Worm (Caenorhabditis elegans) whole organism, L1 larva: ENCODE results near the gene B0280.11.

Experiments
- C16A3.4 ChIP-seq: fragments of 150-350 bp; optimal IDR thresholded peaks from 2 replicates; lab custom pipeline; 2014; ENCODE audit warnings: missing biosample characterization, missing genetic modification characterization
- aha-1 ChIP-seq: fragments of 150-350 bp; optimal IDR thresholded peaks from 2 replicates; lab custom pipeline; 2014; ENCODE audit warnings: missing biosample characterization, missing genetic modification characterization
- aly-2 ChIP-seq: fragments of 150-350 bp; optimal IDR thresholded peaks from 2 replicates; lab custom pipeline; 2014; ENCODE audit warnings: missing biosample characterization, missing genetic modification characterization
- ceh-63 ChIP-seq: fragments of 200-800 bp; sonication (Bioruptor generic); optimal IDR thresholded peaks from 2 replicates; lab custom pipeline; 2018; ENCODE audit warnings: mild to moderate bottlenecking, missing genetic modification characterization, missing compliant biosample characterization
- ceh-82 ChIP-seq, 3 experiments: fragments of 150-350 bp in 1 of 3; sonication (generic microtip) in 2 of 3; optimal IDR thresholded peaks; 2 replicates each; lab custom pipeline; 2014 to 2017; ENCODE audit warnings: missing biosample characterization in 3 of 3, missing genetic modification characterization in 3 of 3
- ceh-88 ChIP-seq: fragments of 200-800 bp; sonication (Bioruptor generic); IDR thresholded peaks from 2 replicates; pipeline ENCODE4 v1.3.6; 2022; ENCODE audit warnings: missing genetic modification characterization, missing compliant biosample characterization
- ceh-90 ChIP-seq: sonication (generic microtip); optimal IDR thresholded peaks from 2 replicates; lab custom pipeline; 2016; ENCODE audit warnings: missing genetic modification characterization, missing compliant biosample characterization
- efl-1 ChIP-seq, 4 experiments: fragments of 150-350 bp; optimal IDR thresholded peaks in 3 of 4; peaks in 1 of 4; 1 replicate in 1 of 4; 2 replicates in 3 of 4; lab custom pipeline; 2014; ENCODE audit warnings: missing biosample characterization in 2 of 4, missing genetic modification characterization in 2 of 4, missing genetic modification reagents in 2 of 4
- egl-27 ChIP-seq, 2 experiments: fragments of 150-350 bp in 1 of 2; sonication (generic microtip); optimal IDR thresholded peaks; 3 replicates each; lab custom pipeline; 2017 to 2018; ENCODE audit warnings: missing biosample characterization in 2 of 2, missing genetic modification characterization in 2 of 2, missing genetic modification reagents in 2 of 2
- elt-3 ChIP-seq, 6 experiments: fragments of 150-350 bp in 1 of 6; sonication (generic microtip); optimal IDR thresholded peaks; 2 replicates each; lab custom pipeline; 2017 to 2018; ENCODE audit warnings: missing biosample characterization in 6 of 6, missing genetic modification characterization in 6 of 6, inconsistent platforms in 1 of 6
- ets-5 ChIP-seq: fragments of 200-800 bp; sonication (Bioruptor generic); IDR thresholded peaks from 2 replicates; pipeline ENCODE4 v1.3.6; 2022; ENCODE audit warnings: missing genetic modification characterization, missing compliant biosample characterization
- fkh-8 ChIP-seq: sonication (generic microtip); optimal IDR thresholded peaks from 2 replicates; lab custom pipeline; 2016; ENCODE audit warnings: mild to moderate bottlenecking, missing genetic modification characterization, missing compliant biosample characterization
- hlh-17 ChIP-seq: fragments of 200-800 bp; sonication (Bioruptor generic); optimal IDR thresholded peaks from 2 replicates; lab custom pipeline; 2018; ENCODE audit warnings: missing genetic modification characterization, mild to moderate bottlenecking, missing compliant biosample characterization, moderate library complexity, borderline replicate concordance
- hlh-4 ChIP-seq: sonication (generic microtip); optimal IDR thresholded peaks from 2 replicates; lab custom pipeline; 2016; ENCODE audit warnings: mild to moderate bottlenecking, missing genetic modification characterization, missing compliant biosample characterization
- isw-1 ChIP-seq: fragments of 200-800 bp; sonication (Bioruptor generic); IDR thresholded peaks from 2 replicates; pipeline ENCODE4 v1.3.6; 2022; ENCODE audit warnings: missing genetic modification characterization, missing compliant biosample characterization
- lin-15B ChIP-seq: fragments of 150-350 bp; sonication (generic microtip); optimal IDR thresholded peaks from 3 replicates; lab custom pipeline; 2014; ENCODE audit warnings: missing biosample characterization, missing genetic modification characterization
- lin-35 ChIP-seq, 2 experiments: fragments of 150-350 bp; optimal IDR thresholded peaks; 2 replicates each; lab custom pipeline; 2014; ENCODE audit warnings: missing biosample characterization in 2 of 2, missing genetic modification characterization in 2 of 2, missing genetic modification reagents in 2 of 2
- lin-39 ChIP-seq: fragments of 150-350 bp; optimal IDR thresholded peaks from 2 replicates; lab custom pipeline; 2014; ENCODE audit warnings: missing biosample characterization, missing genetic modification reagents, missing genetic modification characterization
- lsy-2 ChIP-seq, 2 experiments: fragments of 150-350 bp; optimal IDR thresholded peaks; 2 replicates each; lab custom pipeline; 2014; ENCODE audit warnings: missing biosample characterization in 2 of 2, missing genetic modification characterization in 2 of 2
- mab-9 ChIP-seq: fragments of 200-800 bp; sonication (Bioruptor generic); IDR thresholded peaks from 2 replicates; pipeline ENCODE4 v1.3.6; 2022; ENCODE audit warnings: missing genetic modification reagents, missing genetic modification characterization, missing compliant biosample characterization
- mef-2 ChIP-seq: fragments of 150-350 bp; optimal IDR thresholded peaks from 2 replicates; lab custom pipeline; 2014; ENCODE audit warnings: missing biosample characterization, missing genetic modification characterization
- nhr-12 ChIP-seq: sonication (generic microtip); optimal IDR thresholded peaks from 2 replicates; lab custom pipeline; 2017; ENCODE audit warnings: missing biosample characterization, missing genetic modification characterization
- nhr-19 ChIP-seq: fragments of 200-800 bp; sonication (Bioruptor generic); conservative IDR thresholded peaks from 2 replicates; pipeline ENCODE4 v1.3.6; 2022; ENCODE audit warnings: missing genetic modification characterization, missing compliant biosample characterization
- nhr-20 ChIP-seq: sonication (generic microtip); optimal IDR thresholded peaks from 2 replicates; lab custom pipeline; 2016; ENCODE audit warnings: mild to moderate bottlenecking, missing genetic modification characterization, missing compliant biosample characterization
- nhr-28 ChIP-seq: fragments of 150-350 bp; optimal IDR thresholded peaks from 2 replicates; lab custom pipeline; 2014; ENCODE audit warnings: missing biosample characterization, missing genetic modification characterization
- nhr-76 ChIP-seq: sonication (generic microtip); optimal IDR thresholded peaks from 2 replicates; lab custom pipeline; 2017; ENCODE audit warnings: missing biosample characterization, missing genetic modification characterization
- nhr-77 ChIP-seq: fragments of 150-350 bp; optimal IDR thresholded peaks from 2 replicates; lab custom pipeline; 2014; ENCODE audit warnings: missing biosample characterization, missing genetic modification characterization
- nhr-84 ChIP-seq: sonication (generic microtip); optimal IDR thresholded peaks from 2 replicates; lab custom pipeline; 2017; ENCODE audit warnings: missing biosample characterization, missing genetic modification characterization
- nhr-90 ChIP-seq: sonication (generic microtip); optimal IDR thresholded peaks from 2 replicates; lab custom pipeline; 2016; ENCODE audit warnings: mild to moderate bottlenecking, missing genetic modification characterization, missing compliant biosample characterization; ENCODE audit not compliant: poor library complexity
- pqm-1 ChIP-seq: sonication (generic microtip); optimal IDR thresholded peaks from 3 replicates; lab custom pipeline; 2017; ENCODE audit warnings: missing biosample characterization, missing genetic modification characterization
- rnt-1 ChIP-seq: sonication (generic microtip); optimal IDR thresholded peaks from 2 replicates; lab custom pipeline; 2016; ENCODE audit warnings: mild to moderate bottlenecking, missing genetic modification characterization, moderate library complexity, missing compliant biosample characterization
- sptf-1 ChIP-seq: fragments of 150-350 bp; optimal IDR thresholded peaks from 2 replicates; lab custom pipeline; 2014; ENCODE audit warnings: missing biosample characterization, missing genetic modification characterization
- sup-37 ChIP-seq: fragments of 200-800 bp; sonication (Bioruptor generic); optimal IDR thresholded peaks from 2 replicates; lab custom pipeline; 2018; ENCODE audit warnings: mild to moderate bottlenecking, missing genetic modification characterization, missing compliant biosample characterization
- tbx-2 ChIP-seq: sonication (generic microtip); optimal IDR thresholded peaks from 2 replicates; lab custom pipeline; 2016; ENCODE audit warnings: missing genetic modification characterization, missing compliant biosample characterization
- unc-62 ChIP-seq: fragments of 150-350 bp; optimal IDR thresholded peaks from 2 replicates; lab custom pipeline; 2014; ENCODE audit warnings: missing biosample characterization, missing genetic modification reagents, missing genetic modification characterization
- unc-86 ChIP-seq: sonication (generic microtip); optimal IDR thresholded peaks from 2 replicates; lab custom pipeline; 2016; ENCODE audit warnings: missing genetic modification characterization, missing compliant biosample characterization
- vab-15 ChIP-seq: sonication (generic microtip); optimal IDR thresholded peaks from 2 replicates; lab custom pipeline; 2017; ENCODE audit warnings: missing genotype, mild to moderate bottlenecking, missing genetic modification characterization, missing compliant biosample characterization
- xbp-1 ChIP-seq: sonication (generic microtip); optimal IDR thresholded peaks from 2 replicates; lab custom pipeline; 2016; ENCODE audit warnings: missing genetic modification characterization, missing compliant biosample characterization
- ztf-11 ChIP-seq, 2 experiments: sonication (generic microtip); optimal IDR thresholded peaks; 2 replicates each; lab custom pipeline; 2016 to 2017; ENCODE audit warnings: missing genetic modification characterization in 2 of 2, missing biosample characterization in 1 of 2, missing compliant biosample characterization in 1 of 2

B0280.11 gene

DNA sequence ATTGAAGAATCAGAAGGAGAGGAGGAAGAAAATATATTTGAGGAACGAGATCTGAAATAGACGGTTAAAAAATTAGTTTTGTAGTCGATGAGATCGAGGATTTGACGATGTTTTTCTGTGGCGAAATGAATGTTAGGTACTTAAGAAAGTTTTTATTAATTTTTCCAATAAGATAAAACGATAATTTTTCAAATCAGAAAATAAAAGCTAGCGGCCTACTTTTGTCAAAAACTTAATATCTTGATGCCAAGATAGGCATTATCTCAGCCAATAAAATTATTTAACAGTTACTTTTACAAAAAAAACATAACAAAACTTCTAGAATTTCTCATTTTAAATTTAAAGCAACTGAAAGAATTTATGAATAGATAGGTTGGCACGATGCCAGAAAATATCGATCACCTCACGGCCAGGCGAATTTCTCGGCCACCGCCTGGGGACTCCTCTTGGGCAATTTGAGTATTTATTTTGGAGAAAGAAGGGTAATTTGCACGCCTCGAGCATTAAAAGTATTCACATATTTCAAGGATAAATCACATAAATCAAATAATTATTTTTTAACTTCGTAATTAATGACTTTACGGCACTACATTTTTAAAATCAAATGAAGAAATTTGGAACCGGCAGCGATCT is 50.3 kb downstream of the B0280.11 start, which contains the start of gene fubl-2 (continued):
- TF ChIP-seq nhr-76 (tag; lab: Kevin White, UChicago) (no peak), isw-1 (GFP tag; lab: Robert Waterston, UW) (peak; percentile 46), ceh-82 (tag; optimal IDR thresholded peaks at IDR 0.05; lab: Kevin White, UChicago) (peak; percentile 12 to 45 (median 20)), nhr-84 (tag; lab: Kevin White, UChicago) (no peak), lsy-2 (tag; optimal IDR thresholded peaks at IDR 0.05; lab: Kevin White, UChicago) (peak; percentile 76 to 77), tbx-2 (tag; lab: Kevin White, UChicago) (peak; percentile 67), aha-1 (tag; lab: Kevin White, UChicago) (no peak), unc-86 (tag; lab: Kevin White, UChicago) (peak; percentile 43), elt-3 (tag; optimal IDR thresholded peaks at IDR 0.05; lab: Kevin White, UChicago) (peak in 1 of 6 experiments; percentile 38), nhr-19 (GFP tag; lab: Robert Waterston, UW) (peak; percentile 62), nhr-20 (peak; percentile 74), nhr-90 (peak; percentile 72), ceh-88 (GFP tag; lab: Robert Waterston, UW) (no peak), efl-1 (optimal IDR thresholded peaks at IDR 0.05; lab: Kevin White, UChicago) (peak; percentile 73 to 74), efl-1 (GFP tag; optimal IDR thresholded peaks at IDR 0.05 in 1 of 2; lab: Kevin White, UChicago) (peak in 1 of 2 experiments; percentile 51), vab-15 (tag; lab: Kevin White, UChicago) (peak; percentile 51), sup-37 (GFP tag; lab: Kevin White, UChicago) (no peak), ceh-90 (peak; percentile 52), nhr-28 (tag; lab: Kevin White, UChicago) (no peak), lin-15B (tag; lab: Kevin White, UChicago) (peak; percentile 66), rnt-1 (tag; lab: Kevin White, UChicago) (peak; percentile 94), hlh-4 (tag; lab: Kevin White, UChicago) (no peak), unc-62 (no peak), egl-27 (tag; optimal IDR thresholded peaks at IDR 0.05; lab: Kevin White, UChicago) (no peak), pqm-1 (tag; lab: Kevin White, UChicago) (no peak), fkh-8 (tag; lab: Kevin White, UChicago) (peak; percentile 65), lin-39 (no peak), hlh-17 (GFP tag; lab: Kevin White, UChicago) (no peak), ceh-63 (GFP tag; lab: Kevin White, UChicago) (no peak), C16A3.4 (peak; percentile 43), nhr-77 (peak; percentile 20), mab-9 (GFP tag; lab: Robert Waterston, UW) (no peak), sptf-1 (tag; lab: Kevin White, UChicago) (no peak), aly-2 (tag; lab: Kevin White, UChicago) (no peak), ets-5 (no peak)

DNA sequence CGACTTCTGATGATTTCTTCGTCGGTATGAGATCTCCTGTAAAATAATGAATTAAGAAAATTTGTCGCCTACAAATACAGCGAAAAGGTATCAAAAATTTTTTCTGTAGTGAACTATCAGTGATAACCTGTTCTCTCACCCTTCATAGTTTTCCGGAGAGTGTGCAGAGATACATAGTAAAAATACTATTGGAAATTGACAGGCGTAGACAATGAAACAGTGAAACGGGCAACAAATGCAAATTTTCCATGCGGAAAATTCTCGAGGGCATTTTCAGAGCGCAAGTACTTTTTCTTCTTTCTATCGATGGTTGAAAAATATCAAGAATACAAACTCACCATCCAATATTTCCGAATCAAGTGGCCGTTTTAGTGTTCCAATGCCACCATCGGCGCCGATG is 50.9 kb downstream of the B0280.11 start:
- TF ChIP-seq ztf-11 (tag; optimal IDR thresholded peaks at IDR 0.05; lab: Kevin White, UChicago) (no peak), xbp-1 (tag; lab: Kevin White, UChicago) (no peak), efl-1 (optimal IDR thresholded peaks at IDR 0.05; lab: Kevin White, UChicago) (peak in 1 of 2 experiments; percentile 13), efl-1 (GFP tag; optimal IDR thresholded peaks at IDR 0.05 in 1 of 2; lab: Kevin White, UChicago) (peak in 1 of 2 experiments; percentile 91), rnt-1 (tag; lab: Kevin White, UChicago) (no peak), mef-2 (tag; lab: Kevin White, UChicago) (no peak), nhr-12 (tag; lab: Kevin White, UChicago) (no peak), lin-35 (GFP tag; optimal IDR thresholded peaks at IDR 0.05; lab: Kevin White, UChicago) (peak in 1 of 2 experiments; percentile 32)
